Fruit fly (Drosophila melanogaster): ENCODE measurements around the gene Vps45.

Gene Vps45

DNA sequence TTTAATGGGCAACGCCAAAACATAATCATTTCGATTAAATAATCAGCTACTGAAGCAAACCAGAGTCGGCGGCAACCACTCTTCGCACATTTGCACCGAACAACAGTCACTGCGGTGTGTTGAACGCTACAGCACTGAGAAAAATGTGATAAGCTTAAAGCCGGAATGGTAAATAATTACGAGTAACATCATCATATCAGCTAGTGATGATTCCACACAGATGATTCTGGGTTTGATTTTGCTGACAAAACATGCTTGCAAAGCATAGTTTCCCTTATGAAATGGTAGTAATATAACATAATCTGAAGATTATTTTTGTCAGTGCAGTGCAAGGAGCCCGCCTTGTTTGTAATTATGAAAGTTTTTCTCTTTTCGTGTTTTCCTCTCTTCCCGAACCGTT, 34.4 kb downstream of the Vps45 start (continued):
- TF ChIP-seq salr (GFP tag; optimal IDR thresholded peaks at IDR 0.05) (peak; percentile 49 to 82), OdsH (GFP tag; optimal IDR thresholded peaks at IDR 0.05) (peak; percentile 88), dsx (GFP tag; optimal IDR thresholded peaks at IDR 0.05; ENCODE audit: poor library complexity, severe bottlenecking) (no peak), cyc (GFP tag; optimal IDR thresholded peaks at IDR 0.05) (peak; percentile 77), CG8632 (GFP tag; optimal IDR thresholded peaks at IDR 0.05) (peak; percentile 69), Gug (GFP tag; IDR thresholded peaks at IDR 0.05) (peak; percentile 78), acj6 (GFP tag; optimal IDR thresholded peaks at IDR 0.05) (peak; percentile 87), Sox102F (GFP tag; optimal IDR thresholded peaks at IDR 0.05) (peak; percentile 73), Smox (GFP tag; optimal IDR thresholded peaks at IDR 0.05) (no peak), Hr38 (GFP tag; optimal IDR thresholded peaks at IDR 0.05) (peak; percentile 39), Met (GFP tag; optimal IDR thresholded peaks at IDR 0.05) (peak; percentile 72), CG3919 (GFP tag; optimal IDR thresholded peaks at IDR 0.05) (peak; percentile 92), CG4318 (GFP tag; optimal IDR thresholded peaks at IDR 0.05) (peak; percentile 90), CG11762 (GFP tag; optimal IDR thresholded peaks at IDR 0.05; ENCODE audit: insufficient read depth) (peak; percentile 81), CG10631 (GFP tag; optimal IDR thresholded peaks at IDR 0.05) (peak; percentile 76), CG6276 (GFP tag; optimal IDR thresholded peaks at IDR 0.05) (peak; percentile 87), Blimp-1 (GFP tag; optimal IDR thresholded peaks at IDR 0.05) (peak; percentile 17), CG11294 (GFP tag; IDR thresholded peaks at IDR 0.05) (peak; percentile 64; the same call in 1 of the 2 replicates), CG7368 (GFP tag; optimal IDR thresholded peaks at IDR 0.05) (peak; percentile 75), Eip93F (GFP tag; optimal IDR thresholded peaks at IDR 0.05) (no peak), net (GFP tag; optimal IDR thresholded peaks at IDR 0.05) (peak; percentile 85), CG8319 (GFP tag; optimal IDR thresholded peaks at IDR 0.05) (peak; percentile 61), fd59A (GFP tag; optimal IDR thresholded peaks at IDR 0.05) (peak; percentile 54), CG15336 (GFP tag; IDR thresholded peaks at IDR 0.05) (peak; percentile 92), dac (GFP tag; optimal IDR thresholded peaks at IDR 0.05) (peak; percentile 93), Lpt (GFP tag; optimal IDR thresholded peaks at IDR 0.05) (peak; percentile 92), Eip78C (GFP tag) (peak; percentile 6), Hr39 (GFP tag; optimal IDR thresholded peaks at IDR 0.05) (peak; percentile 83), CG32006 (GFP tag; optimal IDR thresholded peaks at IDR 0.05) (peak; percentile 96), Eip75B (GFP tag; optimal IDR thresholded peaks at IDR 0.05) (peak; percentile 83), fkh (GFP tag; optimal IDR thresholded peaks at IDR 0.05) (no peak), CG34406 (GFP tag; optimal IDR thresholded peaks at IDR 0.05) (peak; percentile 73), esn (GFP tag; optimal IDR thresholded peaks at IDR 0.05) (peak; percentile 81)

DNA sequence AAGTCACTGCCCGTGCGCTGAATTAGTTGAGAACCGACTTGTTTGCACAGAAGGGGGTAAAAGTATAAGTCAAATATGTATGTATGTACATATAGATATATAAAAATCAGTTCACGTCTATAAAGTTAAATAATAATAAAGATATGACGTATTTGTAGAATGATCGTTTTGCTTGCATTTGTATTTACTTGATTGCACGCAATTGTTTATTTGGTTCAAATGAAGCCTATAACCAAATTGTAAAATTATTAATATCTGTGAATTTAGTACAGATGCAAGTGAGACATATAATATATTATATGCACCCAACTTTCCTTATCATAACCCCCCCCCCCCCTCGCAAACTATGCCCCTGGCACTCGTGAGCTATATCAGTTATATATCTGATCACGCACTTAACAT, 36.8 kb downstream of the Vps45 start:
- TF ChIP-seq CG15336 (GFP tag; IDR thresholded peaks at IDR 0.05): no peak
- no peak for TF ChIP-seq CG11294 (GFP tag; IDR thresholded peaks at IDR 0.05)
- peak; percentile 31 for TF ChIP-seq CG8319 (GFP tag; optimal IDR thresholded peaks at IDR 0.05)
- TF ChIP-seq lz (GFP tag; optimal IDR thresholded peaks at IDR 0.05): no peak
- no peak for TF ChIP-seq Eip75B (GFP tag; optimal IDR thresholded peaks at IDR 0.05)
- TF ChIP-seq CG10669 (GFP tag; optimal IDR thresholded peaks at IDR 0.05): peak; percentile 46
- TF ChIP-seq vri (GFP tag; optimal IDR thresholded peaks at IDR 0.05): peak; percentile 17
- no peak for TF ChIP-seq CG4318 (GFP tag; optimal IDR thresholded peaks at IDR 0.05)
- TF ChIP-seq esn (GFP tag; optimal IDR thresholded peaks at IDR 0.05): peak; percentile 4
- peak; percentile 52 for TF ChIP-seq achi (GFP tag; optimal IDR thresholded peaks at IDR 0.05)
- peak; percentile 84 for TF ChIP-seq Eip78C (GFP tag)
- TF ChIP-seq svp (GFP tag): peak; percentile 72
- TF ChIP-seq Ets96B (tag; optimal IDR thresholded peaks at IDR 0.05): peak; percentile 55
- TF ChIP-seq Eip93F (GFP tag; optimal IDR thresholded peaks at IDR 0.05): no peak
- peak; percentile 47 for TF ChIP-seq CG34406 (GFP tag; optimal IDR thresholded peaks at IDR 0.05)
- TF ChIP-seq Lpt (GFP tag; optimal IDR thresholded peaks at IDR 0.05): no peak
- peak; percentile 27 for TF ChIP-seq Sox102F (GFP tag; optimal IDR thresholded peaks at IDR 0.05)
- peak; percentile 4 for TF ChIP-seq CG7368 (GFP tag; optimal IDR thresholded peaks at IDR 0.05)
- peak; percentile 57 for TF ChIP-seq dsx (GFP tag; optimal IDR thresholded peaks at IDR 0.05; ENCODE audit: poor library complexity, severe bottlenecking)
- peak; percentile 45 for TF ChIP-seq CG3919 (GFP tag; optimal IDR thresholded peaks at IDR 0.05)
- no peak for TF ChIP-seq fd85E (GFP tag; optimal IDR thresholded peaks at IDR 0.05)
- TF ChIP-seq acj6 (GFP tag; optimal IDR thresholded peaks at IDR 0.05): peak; percentile 4
- TF ChIP-seq CG1621 (tag; optimal IDR thresholded peaks at IDR 0.05): peak; percentile 26
- TF ChIP-seq cyc (GFP tag; optimal IDR thresholded peaks at IDR 0.05): no peak
- TF ChIP-seq fd59A (GFP tag; optimal IDR thresholded peaks at IDR 0.05): peak; percentile 18
- no peak for TF ChIP-seq Met (GFP tag; optimal IDR thresholded peaks at IDR 0.05)
- no peak for TF ChIP-seq Sox14 (GFP tag; optimal IDR thresholded peaks at IDR 0.05)
- TF ChIP-seq CG31627 (GFP tag; optimal IDR thresholded peaks at IDR 0.05): no peak
- TF ChIP-seq Hr39 (GFP tag; optimal IDR thresholded peaks at IDR 0.05): no peak
- peak; percentile 33 for TF ChIP-seq topi (GFP tag; optimal IDR thresholded peaks at IDR 0.05)
- TF ChIP-seq CG11902 (GFP tag; optimal IDR thresholded peaks at IDR 0.05): no peak
- no peak for TF ChIP-seq Blimp-1 (GFP tag; optimal IDR thresholded peaks at IDR 0.05)
- no peak for TF ChIP-seq CG8119 (GFP tag; IDR thresholded peaks at IDR 0.05)
- TF ChIP-seq CG16779 (tag; optimal IDR thresholded peaks at IDR 0.05): peak; percentile 36
- 0 out of 3 replicates have a peak, but pooled peaks have one; percentile 29 for TF ChIP-seq eg (GFP tag; IDR thresholded peaks at IDR 0.05)

Measured in whole organism, prepupa.